Worm (Caenorhabditis elegans): Measurements from ENCODE around the gene Y47D7A.13.

Y47D7A.13 gene

ce11 chrV:4414613-4415071 is 21.1 kb downstream of the Y47D7A.13 start, which contains the start of gene grl-5:
grl-5 (minus strand) TSS chrV:4414663.
- TF ChIP-seq elt-3 (tag; optimal IDR thresholded peaks at IDR 0.05) = no peak
- no peak for TF ChIP-seq lin-39 (tag; optimal IDR thresholded peaks at IDR 0.05)
- TF ChIP-seq nhr-129 (tag; optimal IDR thresholded peaks at IDR 0.05) = no peak
- TF ChIP-seq nhr-12 (tag; optimal IDR thresholded peaks at IDR 0.05) = no peak
- no peak for TF ChIP-seq mdl-1 (tag; optimal IDR thresholded peaks at IDR 0.05)
- no peak for TF ChIP-seq egl-27 (tag; optimal IDR thresholded peaks at IDR 0.05)

- TF ChIP-seq lin-13 (GFP tag; optimal IDR thresholded peaks at IDR 0.05) (no peak), ztf-11 (tag; optimal IDR thresholded peaks at IDR 0.05) (no peak), mbf-1 (tag; optimal IDR thresholded peaks at IDR 0.05) (no peak), ztf-1 (GFP tag; conservative IDR thresholded peaks at IDR 0.05) (no peak), nhr-23 (tag; optimal IDR thresholded peaks at IDR 0.05) (no peak), lin-39 (tag; optimal IDR thresholded peaks at IDR 0.05) (no peak), skn-1 (tag; optimal IDR thresholded peaks at IDR 0.05) (no peak), zag-1 (tag; optimal IDR thresholded peaks at IDR 0.05) (no peak)
Observed at ce11 chrV:4411714-4412113, 24.0 kb downstream of the Y47D7A.13 start, which contains the start of gene Y47D7A.17. Y47D7A.17 (minus strand) TSS chrV:4411814.

- TF ChIP-seq fos-1 (tag; optimal IDR thresholded peaks at IDR 0.05) = no peak
- no peak for TF ChIP-seq ztf-11 (tag; optimal IDR thresholded peaks at IDR 0.05)
- TF ChIP-seq nhr-25 (tag; optimal IDR thresholded peaks at IDR 0.05) = no peak
- no peak for TF ChIP-seq ceh-82 (tag; optimal IDR thresholded peaks at IDR 0.05)
- TF ChIP-seq elt-3 (tag; optimal IDR thresholded peaks at IDR 0.05) = no peak
Observed at ce11 chrV:4410643-4411042, 25.1 kb downstream of the Y47D7A.13 start, which contains the start of gene Y47D7A.3. Y47D7A.3 (plus strand) TSS chrV:4410943.

DNA sequence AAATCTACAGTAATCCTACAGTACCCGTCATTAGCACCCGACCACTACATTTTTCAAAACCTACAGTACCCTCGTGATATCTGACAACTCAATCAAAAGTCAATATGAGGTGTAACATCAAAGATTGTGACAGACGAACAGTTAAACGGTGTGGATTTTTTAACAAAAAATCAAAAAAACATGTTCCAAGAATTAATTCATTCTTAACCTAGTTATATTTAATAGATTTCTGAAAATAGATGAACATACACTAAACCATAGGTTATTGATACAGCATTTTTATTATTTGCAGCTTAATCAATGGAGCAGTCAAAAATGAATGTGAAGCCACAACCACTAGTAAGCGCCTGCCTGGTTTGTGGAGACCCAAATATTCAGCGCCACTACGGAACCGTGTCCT is 28.2 kb downstream of the Y47D7A.13 start, which contains the start of gene nhr-118:
Gene nhr-118, plus strand, starts transcription at position 301 of the 400 bp plus-strand sequence.
- no peak for TF ChIP-seq aly-2 (tag; optimal IDR thresholded peaks at IDR 0.05)
- TF ChIP-seq gmeb-1 (tag; optimal IDR thresholded peaks at IDR 0.05) = no peak
- TF ChIP-seq nhr-12 (tag; optimal IDR thresholded peaks at IDR 0.05) = no peak
- no peak for TF ChIP-seq lin-13 (GFP tag; optimal IDR thresholded peaks at IDR 0.05)
- no peak for TF ChIP-seq unc-55 (GFP tag; optimal IDR thresholded peaks at IDR 0.05)
- TF ChIP-seq nhr-10 (tag; optimal IDR thresholded peaks at IDR 0.05) = no peak
- no peak for TF ChIP-seq ZK546.5 (tag; optimal IDR thresholded peaks at IDR 0.05)
- no peak for TF ChIP-seq snpc-4 (tag; optimal IDR thresholded peaks at IDR 0.05)
- TF ChIP-seq mbf-1 (tag; optimal IDR thresholded peaks at IDR 0.05) = no peak
- TF ChIP-seq ceh-82 (tag; optimal IDR thresholded peaks at IDR 0.05) = no peak
- no peak for TF ChIP-seq zag-1 (tag; optimal IDR thresholded peaks at IDR 0.05)
- TF ChIP-seq nhr-6 (tag; optimal IDR thresholded peaks at IDR 0.05) = no peak
- no peak for TF ChIP-seq R02D3.7 (tag; optimal IDR thresholded peaks at IDR 0.05)
- no peak for TF ChIP-seq nhr-23 (tag; optimal IDR thresholded peaks at IDR 0.05)
- TF ChIP-seq unc-39 (tag; optimal IDR thresholded peaks at IDR 0.05) = no peak
- TF ChIP-seq nhr-25 (tag; optimal IDR thresholded peaks at IDR 0.05) = no peak

DNA sequence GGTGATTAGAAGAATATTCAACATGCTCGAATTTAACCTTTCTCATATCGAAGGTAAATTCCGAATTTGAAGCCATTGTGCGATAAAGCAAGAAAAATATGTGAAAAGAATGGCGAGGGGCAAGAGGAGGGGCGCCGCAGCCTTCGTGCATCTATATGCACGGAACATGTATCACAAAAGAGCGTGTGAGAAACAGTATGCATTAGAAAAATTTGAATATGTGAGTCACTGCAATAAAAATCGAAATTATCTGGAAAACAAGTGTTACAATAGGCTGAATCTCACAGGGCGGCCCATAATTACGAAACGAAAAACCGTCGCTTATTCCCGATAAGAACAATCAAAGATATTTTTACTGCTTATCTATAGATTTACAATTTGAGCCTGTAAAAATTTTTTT is 33.9 kb downstream of the Y47D7A.13 start, which contains the start of gene F13A2.5:
Gene F13A2.5, minus strand, starts transcription at position 101 of the 400 bp plus-strand sequence.
- TF ChIP-seq ceh-16 (tag; optimal IDR thresholded peaks at IDR 0.05) (no peak), elt-3 (tag; optimal IDR thresholded peaks at IDR 0.05) (no peak), ztf-11 (tag; optimal IDR thresholded peaks at IDR 0.05) (no peak), zag-1 (tag; optimal IDR thresholded peaks at IDR 0.05) (no peak), lin-11 (tag; optimal IDR thresholded peaks at IDR 0.05) (no peak)

DNA sequence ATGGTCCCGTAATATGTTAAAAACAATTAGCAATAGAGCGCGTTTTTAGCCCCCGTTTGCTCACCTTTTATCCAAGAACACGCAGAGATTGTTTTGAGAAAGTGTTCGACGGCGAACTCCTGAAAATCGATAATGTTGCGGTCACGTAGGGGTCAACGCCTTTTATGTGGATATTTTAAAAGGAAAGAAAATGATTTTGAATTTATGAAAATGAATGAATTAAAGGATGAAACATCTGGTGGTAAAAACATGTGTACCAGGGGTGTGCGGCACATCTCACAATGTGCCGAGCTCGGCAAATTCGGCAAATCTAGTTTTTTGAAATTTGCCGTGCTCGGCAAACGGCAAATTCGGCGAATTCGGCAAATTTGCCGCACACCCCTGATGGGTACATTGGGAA is 35.6 kb downstream of the Y47D7A.13 start, which contains the start of gene F13A2.4:
Gene F13A2.4, minus strand, starts transcription at position 101 of the 400 bp plus-strand sequence.
- TF ChIP-seq skn-1 (tag; optimal IDR thresholded peaks at IDR 0.05) (no peak), aly-2 (tag; optimal IDR thresholded peaks at IDR 0.05) (no peak), R02D3.7 (tag; optimal IDR thresholded peaks at IDR 0.05) (no peak), sma-9 (GFP tag; optimal IDR thresholded peaks at IDR 0.05) (no peak), sma-9 (tag; optimal IDR thresholded peaks at IDR 0.05) (no peak)

DNA sequence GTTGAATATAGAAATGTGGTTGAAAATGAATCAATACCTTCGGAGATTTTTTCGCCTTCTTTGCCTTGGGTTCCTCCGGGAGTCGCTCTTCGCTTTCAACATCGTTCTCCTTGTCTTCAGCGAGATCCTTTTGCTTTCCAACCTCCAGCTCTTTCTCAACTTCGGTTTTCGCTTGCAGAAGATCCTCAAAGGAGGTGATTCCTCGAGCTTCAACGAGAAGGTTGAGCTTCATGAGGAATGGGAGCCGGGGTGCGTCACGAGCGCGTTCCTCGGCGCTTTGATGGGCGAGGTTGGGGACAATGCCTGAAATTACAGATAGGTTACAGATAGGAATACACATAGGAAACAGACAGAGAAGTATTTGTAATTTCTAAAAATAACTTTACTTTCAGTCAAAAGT is 36.8 kb downstream of the Y47D7A.13 start:
- TF ChIP-seq fos-1 (tag; optimal IDR thresholded peaks at IDR 0.05) = no peak
- no peak for TF ChIP-seq nhr-25 (tag; optimal IDR thresholded peaks at IDR 0.05)
- no peak for TF ChIP-seq nhr-6 (tag; optimal IDR thresholded peaks at IDR 0.05)
- TF ChIP-seq nhr-21 (tag; optimal IDR thresholded peaks at IDR 0.05) = no peak
- TF ChIP-seq sma-9 (GFP tag; optimal IDR thresholded peaks at IDR 0.05) = no peak
- TF ChIP-seq sma-9 (tag; optimal IDR thresholded peaks at IDR 0.05) = no peak
- TF ChIP-seq mbf-1 (tag; optimal IDR thresholded peaks at IDR 0.05) = no peak
- no peak for TF ChIP-seq nhr-12 (tag; optimal IDR thresholded peaks at IDR 0.05)
- TF ChIP-seq peb-1 (tag; optimal IDR thresholded peaks at IDR 0.05) = no peak
- no peak for TF ChIP-seq lin-11 (tag; optimal IDR thresholded peaks at IDR 0.05)
- TF ChIP-seq sem-4 (tag; optimal IDR thresholded peaks at IDR 0.05) = no peak
- no peak for TF ChIP-seq mdl-1 (tag; optimal IDR thresholded peaks at IDR 0.05)
- TF ChIP-seq unc-62 (GFP tag; optimal IDR thresholded peaks at IDR 0.05) = no peak
- no peak for TF ChIP-seq unc-39 (tag; optimal IDR thresholded peaks at IDR 0.05)
- no peak for TF ChIP-seq R02D3.7 (tag; optimal IDR thresholded peaks at IDR 0.05)
- TF ChIP-seq nhr-237 (tag; optimal IDR thresholded peaks at IDR 0.05) = no peak
- no peak for TF ChIP-seq lin-13 (GFP tag; optimal IDR thresholded peaks at IDR 0.05)
